Fruit fly (Drosophila melanogaster): ENCODE measurements around the gene CG13255.
A peak's percentile ranks its signal among the peaks of the same experiment; 100 is the strongest.

The CG13255 gene

dm6 chr3L:20792693-20793092 lies 44.6 kb upstream of the CG13255 start, which contains the start of gene Six4 (continued):
- TF ChIP-seq CG15479 (GFP tag; optimal IDR thresholded peaks at IDR 0.05) = no peak
- no peak for TF ChIP-seq rib (GFP tag; IDR thresholded peaks at IDR 0.05)
- no peak for TF ChIP-seq CG10959 (GFP tag; IDR thresholded peaks at IDR 0.05)
- peak; percentile 83 for TF ChIP-seq Ets97D (GFP tag; optimal IDR thresholded peaks at IDR 0.05)
- no peak for TF ChIP-seq CG4282 (GFP tag; optimal IDR thresholded peaks at IDR 0.05)
- TF ChIP-seq HmgD (GFP tag; optimal IDR thresholded peaks at IDR 0.05) = no peak
- no peak for TF ChIP-seq Doc3 (GFP tag; IDR thresholded peaks at IDR 0.05; ENCODE audit: partially characterized antibody)
- no peak for TF ChIP-seq CG1792 (GFP tag; optimal IDR thresholded peaks at IDR 0.05)

- TF ChIP-seq CG6765 (GFP tag; optimal IDR thresholded peaks at IDR 0.05) (no peak), seq (GFP tag; IDR thresholded peaks at IDR 0.05) (peak; percentile 68; the same call in 1 of the 2 replicates), sob (GFP tag; IDR thresholded peaks at IDR 0.05) (no peak), Nf-YC (tag; optimal IDR thresholded peaks at IDR 0.05) (peak; percentile 91), Six4 (GFP tag; optimal IDR thresholded peaks at IDR 0.05) (peak; percentile 39), tio (GFP tag; optimal IDR thresholded peaks at IDR 0.05) (no peak), nerfin-1 (tag; optimal IDR thresholded peaks at IDR 0.05) (peak; percentile 28), CG10431 (GFP tag; optimal IDR thresholded peaks at IDR 0.05) (no peak), wek (GFP tag; optimal IDR thresholded peaks at IDR 0.05) (no peak), pita (GFP tag; optimal IDR thresholded peaks at IDR 0.05) (no peak), crol (GFP tag; IDR thresholded peaks at IDR 0.05) (no peak), Oaz (GFP tag; IDR thresholded peaks at IDR 0.05) (no peak), NK7.1 (GFP tag; optimal IDR thresholded peaks at IDR 0.05) (no peak), CG11560 (tag; IDR thresholded peaks at IDR 0.05) (no peak), tx (GFP tag; optimal IDR thresholded peaks at IDR 0.05) (no peak), pros (GFP tag; optimal IDR thresholded peaks at IDR 0.05) (peak; percentile 70), D19A (tag; optimal IDR thresholded peaks at IDR 0.05) (no peak), Nf-YB (GFP tag; optimal IDR thresholded peaks at IDR 0.05) (peak; percentile 86), ab (GFP tag; optimal IDR thresholded peaks at IDR 0.05) (no peak), CG8765 (GFP tag; IDR thresholded peaks at IDR 0.05) (no peak), zf30C (GFP tag; optimal IDR thresholded peaks at IDR 0.05) (peak; percentile 12), Jarid2 (GFP tag; optimal IDR thresholded peaks at IDR 0.05) (peak; percentile 3), gsb-n (tag; optimal IDR thresholded peaks at IDR 0.05) (no peak), pfk (GFP tag; optimal IDR thresholded peaks at IDR 0.05) (peak; percentile 98), nom (GFP tag; optimal IDR thresholded peaks at IDR 0.05) (no peak), CG1647 (GFP tag; optimal IDR thresholded peaks at IDR 0.05) (no peak)
Observed at dm6 chr3L:20796757-20797156, 40.5 kb upstream of the CG13255 start.

DNA sequence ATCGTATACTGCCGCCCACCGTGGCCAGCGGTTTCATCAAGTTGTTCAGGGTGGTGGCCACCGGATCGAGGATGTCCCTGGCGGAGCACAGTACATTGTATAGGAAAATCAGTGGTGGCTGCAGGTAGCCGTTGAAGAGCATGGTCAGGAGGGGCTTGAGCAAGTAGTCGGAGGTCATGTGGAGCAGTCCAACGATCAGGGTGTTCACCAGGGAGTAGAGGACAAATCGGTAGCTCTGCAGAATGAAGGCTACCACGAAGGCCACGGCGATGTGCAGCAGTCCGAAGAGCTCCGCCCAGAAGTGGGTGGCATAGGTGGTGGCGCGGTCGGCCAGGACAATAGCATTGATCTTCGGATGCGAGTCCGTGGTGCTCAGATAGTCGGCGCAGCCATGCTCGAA lies 39.9 kb upstream of the CG13255 start:
- TF ChIP-seq nmo (GFP tag; optimal IDR thresholded peaks at IDR 0.05) (no peak), CHES-1-like (GFP tag; optimal IDR thresholded peaks at IDR 0.05) (no peak), stwl (tag; optimal IDR thresholded peaks at IDR 0.05) (no peak), Med (GFP tag) (peak; percentile 44), MBD-R2 (GFP tag; IDR thresholded peaks at IDR 0.05) (no peak), danr (GFP tag; IDR thresholded peaks at IDR 0.05) (no peak), gcm2 (GFP tag; optimal IDR thresholded peaks at IDR 0.05) (no peak), CG11456 (GFP tag; IDR thresholded peaks at IDR 0.05) (no peak), crc (GFP tag; optimal IDR thresholded peaks at IDR 0.05) (no peak), CG1024 (GFP tag; IDR thresholded peaks at IDR 0.05) (no peak), CG32767 (GFP tag; IDR thresholded peaks at IDR 0.05) (no peak), jigr1 (GFP tag; IDR thresholded peaks at IDR 0.05) (no peak), zf30C (GFP tag; optimal IDR thresholded peaks at IDR 0.05) (no peak), CG1647 (GFP tag; optimal IDR thresholded peaks at IDR 0.05) (no peak), CG3407 (GFP tag; optimal IDR thresholded peaks at IDR 0.05) (no peak), Dbx (GFP tag; IDR thresholded peaks at IDR 0.05) (0 out of 3 replicates have a peak, but pooled peaks have one; percentile 13), CG5953 (GFP tag; IDR thresholded peaks at IDR 0.05) (0 out of 2 replicates have a peak, but pooled peaks have one; percentile 11), slou (GFP tag; optimal IDR thresholded peaks at IDR 0.05) (no peak), PHDP (tag; optimal IDR thresholded peaks at IDR 0.05) (no peak), maf-S (GFP tag; optimal IDR thresholded peaks at IDR 0.05) (no peak)

All from whole organism, embryonic.